Worm (Caenorhabditis elegans) whole organism, L3 larva: ENCODE results near the gene rgs-1.

ENCODE experiments used
- egl-27 ChIP-seq: sonication (generic microtip); optimal IDR thresholded peaks from 4 replicates; lab custom pipeline; 2017; ENCODE audit warnings: missing biosample characterization, missing genetic modification reagents, missing genetic modification characterization
- elt-1 ChIP-seq: fragments of 150-350 bp; optimal IDR thresholded peaks from 2 replicates; lab custom pipeline; 2014; ENCODE audit warnings: missing biosample characterization, missing genetic modification characterization
- fkh-10 ChIP-seq: sonication (generic microtip); optimal IDR thresholded peaks from 2 replicates; lab custom pipeline; 2017; ENCODE audit warnings: missing biosample characterization, missing genetic modification reagents, missing genetic modification characterization
- fos-1 ChIP-seq: fragments of 150-350 bp; optimal IDR thresholded peaks from 2 replicates; lab custom pipeline; 2014; ENCODE audit warnings: missing biosample characterization, missing genetic modification characterization
- lin-39 ChIP-seq: fragments of 150-350 bp; optimal IDR thresholded peaks from 2 replicates; lab custom pipeline; 2018; ENCODE audit warnings: missing biosample characterization, missing genetic modification reagents, missing genetic modification characterization
- mml-1 ChIP-seq: fragments of 150-350 bp; sonication (generic microtip); optimal IDR thresholded peaks from 3 replicates; lab custom pipeline; 2014; ENCODE audit warnings: missing biosample characterization, missing genetic modification characterization
- nhr-28 ChIP-seq: fragments of 150-350 bp; optimal IDR thresholded peaks from 2 replicates; lab custom pipeline; 2014; ENCODE audit warnings: missing biosample characterization, missing genetic modification characterization
- nhr-43 ChIP-seq: sonication (generic microtip); optimal IDR thresholded peaks from 2 replicates; lab custom pipeline; 2016; ENCODE audit warnings: mild to moderate bottlenecking, missing genetic modification characterization, missing compliant biosample characterization; ENCODE audit not compliant: poor library complexity, severe bottlenecking
- nhr-76 ChIP-seq: fragments of 150-350 bp; sonication (generic microtip); optimal IDR thresholded peaks from 5 replicates; lab custom pipeline; 2014; ENCODE audit warnings: missing biosample characterization, missing genetic modification characterization
- nhr-77 ChIP-seq: fragments of 150-350 bp; optimal IDR thresholded peaks from 2 replicates; lab custom pipeline; 2014; ENCODE audit warnings: missing biosample characterization, missing genetic modification characterization
- pqm-1 ChIP-seq: fragments of 150-350 bp; optimal IDR thresholded peaks from 2 replicates; lab custom pipeline; 2017; ENCODE audit warnings: missing biosample characterization, missing genetic modification characterization, inconsistent platforms
- skn-1 ChIP-seq: fragments of 150-350 bp; optimal IDR thresholded peaks from 2 replicates; lab custom pipeline; 2014; ENCODE audit warnings: missing biosample characterization, missing genetic modification characterization
- snpc-4 ChIP-seq: fragments of 150-350 bp; optimal IDR thresholded peaks from 2 replicates; lab custom pipeline; 2014; ENCODE audit warnings: missing biosample characterization, missing genetic modification characterization
- ztf-11 ChIP-seq: fragments of 150-350 bp; optimal IDR thresholded peaks from 2 replicates; lab custom pipeline; 2014; ENCODE audit warnings: missing biosample characterization, missing genetic modification characterization

ce11 chrIII:10010117-10010516 is 6.2 kb downstream of the rgs-1 start, which contains the start of gene fbxa-155:
- TF ChIP-seq pqm-1 (tag; lab: Kevin White, UChicago) = no peak
- no peak for TF ChIP-seq lin-39 (tag; lab: Kevin White, UChicago)
- no peak for TF ChIP-seq nhr-76 (tag; lab: Kevin White, UChicago)
- no peak for TF ChIP-seq nhr-28
- TF ChIP-seq snpc-4 (tag; lab: Kevin White, UChicago) = no peak
- no peak for TF ChIP-seq fkh-10 (GFP tag; lab: Kevin White, UChicago)
- TF ChIP-seq egl-27 (tag; lab: Kevin White, UChicago) = no peak
- TF ChIP-seq fos-1 (tag; lab: Kevin White, UChicago) = no peak
- no peak for TF ChIP-seq elt-1
- TF ChIP-seq nhr-43 (tag; lab: Kevin White, UChicago) = no peak
- no peak for TF ChIP-seq ztf-11 (tag; lab: Kevin White, UChicago)
- no peak for TF ChIP-seq mml-1 (tag; lab: Kevin White, UChicago)
- TF ChIP-seq skn-1 (tag; lab: Kevin White, UChicago) = no peak
- no peak for TF ChIP-seq nhr-77
